Fruit fly (Drosophila melanogaster): ENCODE data around the gene Or22c.

Gene Or22c

DNA sequence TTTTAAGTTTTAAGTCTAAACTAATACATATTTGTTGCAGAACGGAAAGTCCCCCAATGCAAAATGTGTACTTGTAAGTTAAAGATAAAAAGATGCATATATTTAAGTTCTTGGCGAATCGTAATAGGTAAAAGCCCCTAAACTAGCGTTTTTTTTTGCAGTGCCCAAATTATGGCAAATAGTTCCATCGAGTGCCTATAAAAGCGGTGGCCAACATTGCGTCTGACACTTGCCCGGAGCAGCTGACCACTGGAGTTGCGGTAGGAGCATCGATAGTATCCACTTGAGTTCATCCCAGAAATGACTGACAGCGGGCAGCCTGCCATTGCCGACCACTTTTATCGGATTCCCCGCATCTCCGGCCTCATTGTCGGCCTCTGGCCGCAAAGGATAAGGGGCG lies at the start of gene Or22c:
Gene Or22c (plus strand): TSS at position 301 of the 400 bp plus-strand sequence.
- TF ChIP-seq CG7045 (GFP tag; optimal IDR thresholded peaks at IDR 0.05) = no peak
- TF ChIP-seq pad (GFP tag; optimal IDR thresholded peaks at IDR 0.05) = no peak
- no peak for TF ChIP-seq CG12768 (GFP tag; optimal IDR thresholded peaks at IDR 0.05)
- TF ChIP-seq CG14711 (tag; optimal IDR thresholded peaks at IDR 0.05) = no peak
- no peak for TF ChIP-seq CG7101 (tag; optimal IDR thresholded peaks at IDR 0.05)
- TF ChIP-seq CG1620 (GFP tag; optimal IDR thresholded peaks at IDR 0.05) = no peak
- TF ChIP-seq bab1 (GFP tag; optimal IDR thresholded peaks at IDR 0.05) = no peak
- no peak for TF ChIP-seq Hr96 (GFP tag; optimal IDR thresholded peaks at IDR 0.05)
- TF ChIP-seq CG33017 (tag; optimal IDR thresholded peaks at IDR 0.05) = no peak
- TF ChIP-seq CG11617 (GFP tag; optimal IDR thresholded peaks at IDR 0.05) = no peak
- no peak for TF ChIP-seq Crg-1 (GFP tag; optimal IDR thresholded peaks at IDR 0.05)
- TF ChIP-seq ovo (GFP tag; optimal IDR thresholded peaks at IDR 0.05) = no peak
- TF ChIP-seq toe (GFP tag; optimal IDR thresholded peaks at IDR 0.05) = no peak
- TF ChIP-seq Mnt (GFP tag; optimal IDR thresholded peaks at IDR 0.05) = no peak
- TF ChIP-seq kay (GFP tag; ENCODE audit: borderline replicate concordance) = no peak
- no peak for TF ChIP-seq cnc (optimal IDR thresholded peaks at IDR 0.05)

DNA sequence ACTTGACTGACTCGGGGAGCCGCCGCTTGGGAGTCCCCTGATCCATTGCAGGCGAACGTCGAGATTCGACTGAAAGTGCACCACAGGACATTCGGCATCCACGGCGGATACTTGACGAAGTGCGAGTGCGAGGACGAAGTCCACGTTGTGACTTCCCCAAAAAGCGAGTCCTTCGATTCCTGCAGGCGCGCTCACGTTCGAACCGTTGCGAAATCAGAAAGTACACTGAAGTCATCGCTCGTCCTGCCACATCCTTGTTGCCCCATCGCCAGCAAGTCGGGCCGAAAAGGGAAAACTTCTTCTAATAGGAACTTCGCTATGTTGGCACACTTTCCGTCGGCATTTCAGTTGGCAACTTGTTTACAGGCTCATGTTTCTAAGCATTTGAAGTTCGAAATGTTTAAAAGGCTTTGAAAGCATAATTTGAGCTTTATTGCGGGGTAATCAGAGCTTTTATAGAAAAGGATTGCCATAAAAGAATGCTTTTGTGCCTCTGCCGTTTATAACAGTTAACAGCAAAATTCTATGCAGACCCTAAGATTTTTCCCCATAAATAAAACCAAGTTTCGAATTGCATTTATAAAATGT lies 48.2 kb upstream of the Or22c start, which contains the start of gene CG33543:
Gene CG33543 (minus strand): TSS at position 232 of the 588 bp plus-strand sequence.
- TF ChIP-seq CG7045 (GFP tag; optimal IDR thresholded peaks at IDR 0.05) = no peak
- no peak for TF ChIP-seq cic (GFP tag; optimal IDR thresholded peaks at IDR 0.05)
- no peak for TF ChIP-seq CG11617 (GFP tag; optimal IDR thresholded peaks at IDR 0.05)
- no peak for TF ChIP-seq CG14711 (tag; optimal IDR thresholded peaks at IDR 0.05)
- no peak for TF ChIP-seq toe (GFP tag; optimal IDR thresholded peaks at IDR 0.05)
- peak; percentile 62 for TF ChIP-seq pad (GFP tag; optimal IDR thresholded peaks at IDR 0.05)
- no peak for TF ChIP-seq CG12768 (GFP tag; optimal IDR thresholded peaks at IDR 0.05)
- no peak for TF ChIP-seq Hr96 (GFP tag; optimal IDR thresholded peaks at IDR 0.05)

DNA sequence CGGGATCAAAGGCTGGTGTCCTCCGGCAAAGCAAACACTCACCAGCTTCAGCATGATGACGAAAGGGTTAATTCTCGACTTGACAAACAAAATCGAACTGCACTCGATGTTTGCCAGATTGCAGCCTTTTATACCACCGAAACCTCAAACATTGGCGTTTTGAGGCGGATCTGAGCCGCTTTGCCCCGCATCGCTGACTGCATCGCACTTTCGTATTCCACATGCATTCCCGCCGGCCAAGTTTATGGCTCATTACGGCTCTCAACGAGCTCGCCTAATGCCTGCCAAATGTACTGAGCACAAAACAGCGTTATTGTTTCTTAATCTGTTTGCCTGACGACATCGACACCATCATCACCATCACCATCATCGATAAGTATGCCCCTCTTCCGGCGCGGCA lies 47.3 kb upstream of the Or22c start, which contains the start of gene CG15353:
Gene CG15353 (minus strand): TSS at position 101 of the 400 bp plus-strand sequence.
- TF ChIP-seq CG7101 (tag; optimal IDR thresholded peaks at IDR 0.05) = no peak
- no peak for TF ChIP-seq CG14711 (tag; optimal IDR thresholded peaks at IDR 0.05)
- no peak for TF ChIP-seq pad (GFP tag; optimal IDR thresholded peaks at IDR 0.05)

DNA sequence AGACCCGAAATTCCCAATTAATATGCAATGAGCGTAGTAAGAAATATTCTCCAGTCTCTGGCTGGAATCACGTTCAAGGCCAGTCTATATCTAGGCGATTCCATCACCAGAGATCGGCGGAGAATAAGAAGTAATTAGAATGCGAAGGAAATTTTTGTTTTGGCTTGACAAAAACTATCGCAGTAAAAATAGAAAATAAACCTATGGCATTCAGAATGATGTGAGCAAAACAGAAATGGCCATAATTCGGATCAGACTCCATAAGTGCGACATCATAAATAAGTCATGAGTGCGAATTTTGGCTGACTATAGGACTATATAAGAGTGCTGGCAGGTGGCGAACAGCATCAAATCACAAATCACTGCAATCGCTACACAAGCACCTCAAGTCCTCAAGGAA lies 46.3 kb upstream of the Or22c start, which contains the start of gene Nplp4:
Gene Nplp4 (plus strand): TSS at position 301 of the 400 bp plus-strand sequence.
- TF ChIP-seq CG11617 (GFP tag; optimal IDR thresholded peaks at IDR 0.05) = no peak
- no peak for TF ChIP-seq CG12768 (GFP tag; optimal IDR thresholded peaks at IDR 0.05)
- no peak for TF ChIP-seq cnc (optimal IDR thresholded peaks at IDR 0.05)
- TF ChIP-seq bab1 (GFP tag; optimal IDR thresholded peaks at IDR 0.05) = no peak
- no peak for TF ChIP-seq Crg-1 (GFP tag; optimal IDR thresholded peaks at IDR 0.05)
- no peak for TF ChIP-seq ovo (GFP tag; optimal IDR thresholded peaks at IDR 0.05)
- TF ChIP-seq CG14711 (tag; optimal IDR thresholded peaks at IDR 0.05) = no peak
- no peak for TF ChIP-seq pad (GFP tag; optimal IDR thresholded peaks at IDR 0.05)
- TF ChIP-seq CG33017 (tag; optimal IDR thresholded peaks at IDR 0.05) = no peak
- TF ChIP-seq cic (GFP tag; optimal IDR thresholded peaks at IDR 0.05) = no peak
- TF ChIP-seq CG7101 (tag; optimal IDR thresholded peaks at IDR 0.05) = no peak
- TF ChIP-seq CG5204 (GFP tag; optimal IDR thresholded peaks at IDR 0.05) = no peak
- TF ChIP-seq CG7045 (GFP tag; optimal IDR thresholded peaks at IDR 0.05) = no peak

DNA sequence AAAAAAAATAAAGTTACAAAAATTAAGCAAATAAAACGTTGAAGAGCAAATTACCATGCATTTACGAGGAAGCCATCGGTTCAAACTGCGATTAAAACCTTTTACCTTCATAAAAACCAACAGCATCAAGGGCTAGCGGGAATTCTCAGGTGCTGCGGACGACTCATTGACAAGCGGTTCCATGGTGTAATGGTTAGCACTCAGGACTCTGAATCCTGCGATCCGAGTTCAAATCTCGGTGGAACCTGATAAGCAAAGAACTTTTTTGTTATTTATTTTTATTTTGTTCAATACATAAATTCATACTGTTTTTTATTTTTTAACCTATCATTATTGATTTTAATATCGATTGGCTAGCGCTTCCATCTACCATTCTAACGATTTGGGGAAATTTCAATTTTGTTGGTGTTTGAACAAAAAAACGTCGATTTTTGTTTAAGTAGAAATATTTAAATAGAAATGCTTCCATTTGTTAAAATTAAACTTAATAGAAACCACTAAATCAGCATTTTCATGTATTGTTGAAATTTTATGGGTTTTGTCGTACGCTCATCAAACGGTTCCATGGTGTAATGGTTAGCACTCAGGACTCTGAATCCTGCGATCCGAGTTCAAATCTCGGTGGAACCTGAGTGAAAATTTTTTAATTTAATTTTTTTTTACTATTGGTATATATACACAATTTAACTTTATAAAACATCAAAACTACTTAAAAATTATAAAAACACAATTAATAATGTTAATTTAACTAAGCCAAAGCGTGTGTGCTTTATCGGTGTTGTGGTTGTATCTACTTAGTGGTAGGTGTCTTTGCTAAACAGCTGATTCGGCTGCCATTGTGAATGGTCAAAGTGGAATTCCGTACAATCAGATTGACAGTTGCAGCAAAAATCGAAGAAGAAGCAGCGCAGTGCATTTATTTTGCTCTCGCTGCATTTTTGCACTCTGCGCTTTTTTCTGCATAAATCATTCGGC lies 45.1 kb upstream of the Or22c start, which contains the start of gene CG4238:
Gene CG4238 (plus strand): TSS at position 880 of the 975 bp plus-strand sequence.
- TF ChIP-seq CG1620 (GFP tag; optimal IDR thresholded peaks at IDR 0.05) = no peak
- TF ChIP-seq Mnt (GFP tag; optimal IDR thresholded peaks at IDR 0.05) = peak; percentile 53
- no peak for TF ChIP-seq CG12768 (GFP tag; optimal IDR thresholded peaks at IDR 0.05)
- TF ChIP-seq cic (GFP tag; optimal IDR thresholded peaks at IDR 0.05) = no peak
- peak; percentile 83 for TF ChIP-seq bab1 (GFP tag; optimal IDR thresholded peaks at IDR 0.05)
- TF ChIP-seq tj (GFP tag; optimal IDR thresholded peaks at IDR 0.05) = peak; percentile 99
- TF ChIP-seq ovo (GFP tag; optimal IDR thresholded peaks at IDR 0.05) = peak; percentile 60
- TF ChIP-seq kay (GFP tag; ENCODE audit: borderline replicate concordance) = peak; percentile 68

DNA sequence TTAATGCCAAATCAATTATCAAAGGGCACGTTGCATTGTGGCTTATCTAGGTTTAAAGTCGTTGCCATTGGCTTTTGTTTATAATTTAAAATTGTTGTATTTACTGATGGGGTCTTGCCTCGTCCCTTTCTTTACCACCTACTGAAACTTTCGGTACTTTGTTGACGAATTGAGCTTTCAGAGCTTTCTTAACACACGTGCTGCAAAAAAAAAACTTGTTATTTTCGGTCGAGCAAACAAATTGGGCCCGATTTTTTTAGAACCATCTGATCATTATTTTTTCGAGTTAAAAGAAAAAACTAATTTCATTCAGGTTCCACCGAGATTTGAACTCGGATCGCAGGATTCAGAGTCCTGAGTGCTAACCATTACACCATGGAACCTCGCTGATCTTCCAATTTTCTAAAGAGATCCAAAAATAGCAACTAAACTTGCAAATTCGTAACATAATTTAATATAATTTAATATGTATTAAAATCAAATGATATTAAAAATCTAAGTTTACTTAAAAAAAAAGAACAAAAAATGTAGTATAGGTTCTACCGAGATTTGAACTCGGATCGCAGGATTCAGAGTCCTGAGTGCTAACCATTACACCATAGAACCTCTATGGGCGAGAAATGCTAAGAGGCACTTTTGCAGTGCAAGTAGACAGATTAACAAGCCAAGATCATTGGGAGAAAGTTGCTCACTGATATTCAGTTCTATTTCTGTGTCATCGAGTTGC lies 43.9 kb upstream of the Or22c start:
- TF ChIP-seq CG7101 (tag; optimal IDR thresholded peaks at IDR 0.05) (no peak), CG33017 (tag; optimal IDR thresholded peaks at IDR 0.05) (no peak), Clk (GFP tag; optimal IDR thresholded peaks at IDR 0.05) (no peak), CG1620 (GFP tag; optimal IDR thresholded peaks at IDR 0.05) (no peak), CG14711 (tag; optimal IDR thresholded peaks at IDR 0.05) (no peak), CG7045 (GFP tag; optimal IDR thresholded peaks at IDR 0.05) (no peak), toe (GFP tag; optimal IDR thresholded peaks at IDR 0.05) (no peak), Mnt (GFP tag; optimal IDR thresholded peaks at IDR 0.05) (peak; percentile 88), pad (GFP tag; optimal IDR thresholded peaks at IDR 0.05) (no peak), Crg-1 (GFP tag; optimal IDR thresholded peaks at IDR 0.05) (no peak), bab1 (GFP tag; optimal IDR thresholded peaks at IDR 0.05) (peak; percentile 10), kay (GFP tag; ENCODE audit: borderline replicate concordance) (peak; percentile 21), ovo (GFP tag; optimal IDR thresholded peaks at IDR 0.05) (no peak)

All from whole organism, adult.